Fruit fly (Drosophila melanogaster) whole organism, embryonic: ENCODE data around the gene CG9628.
A peak's percentile ranks its signal among the peaks of the same experiment; 100 is the strongest.

ENCODE experiments used
- Aef1 ChIP-seq: fragments of 200-800 bp; sonication (Bioruptor generic); IDR thresholded peaks from 3 replicates; pipeline ENCODE4 v1.3.6; 2022; ENCODE audit warnings: missing biosample characterization, missing genetic modification characterization
- CG11560 ChIP-seq: fragments of 200-800 bp; sonication (Bioruptor generic); IDR thresholded peaks from 3 replicates; pipeline ENCODE4 v1.3.6; 2022; ENCODE audit warnings: missing biosample characterization, missing genetic modification characterization
- CG14050 ChIP-seq: fragments of 200-800 bp; sonication (Bioruptor generic); IDR thresholded peaks from 3 replicates; pipeline ENCODE4 v1.3.6; 2022; ENCODE audit warnings: missing biosample characterization, missing genetic modification characterization
- CG15696 ChIP-seq: fragments of 200-800 bp; sonication (Bioruptor generic); optimal IDR thresholded peaks from 2 replicates; lab custom pipeline; 2019; ENCODE audit warnings: missing biosample characterization, mild to moderate bottlenecking, missing genetic modification characterization, moderate library complexity
- CG16779 ChIP-seq: fragments of 200-800 bp; sonication (Bioruptor generic); IDR thresholded peaks from 2 replicates; pipeline ENCODE4 v1.3.6; 2022; ENCODE audit warnings: missing biosample characterization, missing genetic modification characterization
- CG16863 ChIP-seq: fragments of 200-800 bp; sonication (Bioruptor generic); optimal IDR thresholded peaks from 3 replicates; lab custom pipeline; 2016; ENCODE audit warnings: missing biosample characterization, missing genetic modification characterization
- CG2712 ChIP-seq: fragments of 200-800 bp; optimal IDR thresholded peaks from 3 replicates; lab custom pipeline; 2019; ENCODE audit warnings: missing biosample characterization, mild to moderate bottlenecking, missing genetic modification characterization, moderate library complexity
- CG30020 ChIP-seq: fragments of 200-800 bp; optimal IDR thresholded peaks from 2 replicates; lab custom pipeline; 2019; ENCODE audit warnings: missing biosample characterization, mild to moderate bottlenecking, missing genetic modification characterization, moderate library complexity
- CG3847 ChIP-seq: fragments of 200-800 bp; sonication (Bioruptor generic); IDR thresholded peaks from 2 replicates; pipeline ENCODE4 v1.3.6; 2022; ENCODE audit warnings: missing biosample characterization, missing genetic modification characterization
- CG6765 ChIP-seq: fragments of 200-800 bp; sonication (Bioruptor generic); optimal IDR thresholded peaks from 3 replicates; lab custom pipeline; 2017; ENCODE audit warnings: missing biosample characterization, mild to moderate bottlenecking, missing genetic modification characterization
- CG8281 ChIP-seq: fragments of 200-800 bp; sonication (Bioruptor generic); optimal IDR thresholded peaks from 2 replicates; lab custom pipeline; 2018; ENCODE audit warnings: missing biosample characterization, mild to moderate bottlenecking, missing genetic modification characterization, moderate library complexity
- CG9727 ChIP-seq: fragments of 200-800 bp; sonication (Bioruptor generic); optimal IDR thresholded peaks from 3 replicates; lab custom pipeline; 2017; ENCODE audit warnings: missing biosample characterization, mild to moderate bottlenecking, missing genetic modification characterization
- CoRest ChIP-seq: fragments of 200-800 bp; sonication (Bioruptor generic); optimal IDR thresholded peaks from 3 replicates; lab custom pipeline; 2018; ENCODE audit warnings: missing biosample characterization, mild to moderate bottlenecking, missing genetic modification characterization, moderate library complexity
- Ets65A ChIP-seq: fragments of 200-800 bp; sonication (Bioruptor generic); peaks from one replicate; lab custom pipeline; 2016; ENCODE audit warnings: missing biosample characterization, missing genetic modification characterization
- Hand ChIP-seq: fragments of 200-800 bp; sonication (Bioruptor generic); optimal IDR thresholded peaks from 2 replicates; lab custom pipeline; 2017; ENCODE audit warnings: mild to moderate bottlenecking, missing biosample characterization, missing genetic modification reagents, missing genetic modification characterization
- Lhr ChIP-seq: fragments of 200-800 bp; sonication (Bioruptor generic); optimal IDR thresholded peaks from 3 replicates; lab custom pipeline; 2017; ENCODE audit warnings: mild to moderate bottlenecking, missing biosample characterization, missing genetic modification reagents, missing genetic modification characterization
- Max ChIP-seq: fragments of 200-800 bp; sonication (Bioruptor generic); optimal IDR thresholded peaks from 2 replicates; lab custom pipeline; 2016; ENCODE audit warnings: missing biosample characterization, mild to moderate bottlenecking, missing genetic modification characterization
- Nf-YC ChIP-seq: fragments of 200-800 bp; optimal IDR thresholded peaks from 3 replicates; lab custom pipeline; 2019; ENCODE audit warnings: missing biosample characterization, mild to moderate bottlenecking, missing genetic modification characterization, moderate library complexity
- NfI ChIP-seq: fragments of 200-800 bp; sonication (Bioruptor generic); optimal IDR thresholded peaks from 3 replicates; lab custom pipeline; 2018; ENCODE audit warnings: missing biosample characterization, mild to moderate bottlenecking, missing genetic modification characterization, moderate library complexity
- Pdp1 ChIP-seq, 2 experiments: fragments of 200-800 bp; sonication (Bioruptor generic); optimal IDR thresholded peaks; 3 replicates each; lab custom pipeline; 2016; ENCODE audit warnings: missing biosample characterization in 2 of 2, missing genetic modification characterization in 2 of 2, mild to moderate bottlenecking in 1 of 2, moderate library complexity in 1 of 2
- Ravus ChIP-seq: fragments of 200-800 bp; sonication (Bioruptor generic); IDR thresholded peaks from 2 replicates; pipeline ENCODE4 v1.3.6; 2022; ENCODE audit warnings: missing biosample characterization, missing genetic modification characterization
- Xrp1 ChIP-seq: fragments of 200-800 bp; sonication (Bioruptor generic); IDR thresholded peaks from 2 replicates; pipeline ENCODE4 v1.3.6; 2022; ENCODE audit warnings: missing biosample characterization, missing genetic modification characterization
- amos ChIP-seq: fragments of 200-800 bp; sonication (Bioruptor generic); IDR thresholded peaks from 2 replicates; pipeline ENCODE4 v1.3.6; 2022; ENCODE audit warnings: missing biosample characterization, missing genetic modification characterization; ENCODE audit not compliant: partially characterized antibody
- aop ChIP-seq: fragments of 200-800 bp; sonication (Bioruptor generic); IDR thresholded peaks from 2 replicates; pipeline ENCODE4 v1.3.6; 2022; ENCODE audit warnings: missing biosample characterization, missing genetic modification characterization
- cato ChIP-seq: fragments of 200-800 bp; sonication (Bioruptor generic); optimal IDR thresholded peaks from 2 replicates; lab custom pipeline; 2016; ENCODE audit warnings: missing biosample characterization, missing genetic modification characterization, borderline replicate concordance
- cg ChIP-seq: fragments of 200-800 bp; sonication (Bioruptor generic); optimal IDR thresholded peaks from 3 replicates; lab custom pipeline; 2019; ENCODE audit warnings: missing biosample characterization, mild to moderate bottlenecking, missing genetic modification characterization, moderate library complexity
- chn ChIP-seq: fragments of 200-800 bp; sonication (Bioruptor generic); optimal IDR thresholded peaks from 2 replicates; lab custom pipeline; 2016; ENCODE audit warnings: missing biosample characterization, missing genetic modification characterization
- crc ChIP-seq: fragments of 200-800 bp; sonication (Bioruptor generic); optimal IDR thresholded peaks from 2 replicates; lab custom pipeline; 2016; ENCODE audit warnings: missing biosample characterization, missing genetic modification characterization
- fd102C ChIP-seq: fragments of 200-800 bp; sonication (Bioruptor generic); optimal IDR thresholded peaks from 2 replicates; lab custom pipeline; 2018; ENCODE audit warnings: missing biosample characterization, mild to moderate bottlenecking, missing genetic modification characterization, moderate library complexity
- fd3F ChIP-seq: fragments of 200-800 bp; sonication (Bioruptor generic); optimal IDR thresholded peaks from 2 replicates; lab custom pipeline; 2018; ENCODE audit warnings: missing biosample characterization, mild to moderate bottlenecking, missing genetic modification characterization, moderate library complexity
- fd96Cb ChIP-seq: fragments of 200-800 bp; sonication (Bioruptor generic); optimal IDR thresholded peaks from 2 replicates; lab custom pipeline; 2018; ENCODE audit warnings: missing biosample characterization, mild to moderate bottlenecking, missing genetic modification characterization, moderate library complexity
- gro ChIP-seq: fragments of 200-800 bp; sonication (Bioruptor generic); optimal IDR thresholded peaks from 2 replicates; lab custom pipeline; 2016; ENCODE audit warnings: missing biosample characterization, missing genetic modification characterization
- her ChIP-seq: fragments of 200-800 bp; sonication (Bioruptor generic); optimal IDR thresholded peaks from 2 replicates; lab custom pipeline; 2016; ENCODE audit warnings: missing biosample characterization, missing genetic modification characterization
- hth ChIP-seq: fragments of >200 bp; optimal IDR thresholded peaks from 2 replicates; lab custom pipeline; 2017; ENCODE audit warnings: inconsistent platforms
- knrl ChIP-seq: fragments of 200-800 bp; sonication (Bioruptor generic); IDR thresholded peaks from 3 replicates; pipeline ENCODE4 v1.3.6; 2022; ENCODE audit warnings: missing biosample characterization, missing genetic modification characterization; ENCODE audit not compliant: partially characterized antibody
- lbe ChIP-seq: fragments of 200-800 bp; sonication (Bioruptor generic); optimal IDR thresholded peaks from 2 replicates; lab custom pipeline; 2016; ENCODE audit warnings: missing biosample characterization, mild to moderate bottlenecking, missing genetic modification characterization
- lola ChIP-seq, 3 experiments: fragments of >200 bp in 2 of 3; fragments of 200-800 bp in 1 of 3; sonication (Bioruptor generic) in 1 of 3; optimal IDR thresholded peaks; 2 replicates each; lab custom pipeline; 2017 to 2019; ENCODE audit warnings: missing biosample characterization in 3 of 3, missing genetic modification characterization in 3 of 3, mild to moderate bottlenecking in 1 of 3, moderate library complexity in 1 of 3
- mld ChIP-seq: fragments of 200-800 bp; sonication (Bioruptor generic); IDR thresholded peaks from 3 replicates; pipeline ENCODE4 v1.3.6; 2022; ENCODE audit warnings: missing biosample characterization, missing genetic modification characterization; ENCODE audit not compliant: partially characterized antibody
- phol ChIP-seq: fragments of 200-800 bp; sonication (Bioruptor generic); optimal IDR thresholded peaks from 3 replicates; lab custom pipeline; 2018; ENCODE audit warnings: missing biosample characterization, mild to moderate bottlenecking, missing genetic modification characterization, moderate library complexity
- pita ChIP-seq: fragments of 200-800 bp; sonication (Bioruptor generic); optimal IDR thresholded peaks from 2 replicates; lab custom pipeline; 2017; ENCODE audit warnings: missing biosample characterization, mild to moderate bottlenecking, missing genetic modification characterization
- pnt ChIP-seq: fragments of 200-800 bp; sonication (Bioruptor generic); optimal IDR thresholded peaks from 3 replicates; lab custom pipeline; 2016; ENCODE audit warnings: missing biosample characterization, missing genetic modification characterization
- psq ChIP-seq: fragments of 200-800 bp; sonication (Bioruptor generic); optimal IDR thresholded peaks from 2 replicates; lab custom pipeline; 2017; ENCODE audit warnings: missing biosample characterization, missing genetic modification characterization
- pzg ChIP-seq: fragments of 200-800 bp; sonication (Bioruptor generic); optimal IDR thresholded peaks from 3 replicates; lab custom pipeline; 2018; ENCODE audit warnings: missing biosample characterization, mild to moderate bottlenecking, missing genetic modification characterization, moderate library complexity
- sr ChIP-seq: fragments of 200-800 bp; sonication (Bioruptor generic); IDR thresholded peaks from 3 replicates; pipeline ENCODE4 v1.3.6; 2022; ENCODE audit warnings: missing biosample characterization, missing genetic modification characterization
- wdn ChIP-seq: fragments of 200-800 bp; sonication (Bioruptor generic); IDR thresholded peaks from 2 replicates; pipeline ENCODE4 v1.3.6; 2022; ENCODE audit warnings: missing biosample characterization, missing genetic modification characterization
- zen ChIP-seq: fragments of 200-800 bp; sonication (Bioruptor generic); optimal IDR thresholded peaks from 3 replicates; lab custom pipeline; 2018; ENCODE audit warnings: missing biosample characterization, mild to moderate bottlenecking, missing genetic modification characterization, moderate library complexity

CG9628 gene

DNA sequence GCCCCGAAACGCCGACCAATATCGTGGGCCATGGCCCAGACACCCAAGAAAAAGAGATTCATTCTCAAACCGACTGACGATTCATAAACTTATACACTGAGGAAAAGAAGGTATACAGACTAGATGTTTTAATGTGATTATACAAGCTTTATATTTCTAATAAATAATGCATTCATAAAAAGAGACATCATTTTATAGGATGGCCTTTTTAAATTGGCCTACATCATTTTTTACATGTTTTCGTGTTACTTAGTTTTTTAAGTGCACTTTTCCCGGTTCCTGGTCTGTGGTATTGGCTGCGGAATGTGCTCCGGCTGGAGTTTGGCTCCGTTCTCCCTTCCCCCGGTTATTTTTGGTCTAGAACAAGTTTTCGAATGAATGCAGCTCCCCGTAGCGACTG, 30.0 kb downstream of the CG9628 start (continued):
- TF ChIP-seq CG16779 (no peak), wdn (no peak), sr (GFP tag; lab: Robert Waterston, UW) (no peak), CG8281 (peak; percentile 49), cato (GFP tag; lab: Kevin White, UChicago) (peak; percentile 8), CG3847 (peak; percentile 21; the same call in 1 of the 2 replicates), Pdp1 (GFP tag; optimal IDR thresholded peaks at IDR 0.05; lab: Kevin White, UChicago) (peak; percentile 61 to 74), lola (GFP tag; optimal IDR thresholded peaks at IDR 0.05; lab: Kevin White, UChicago) (peak in 1 of 3 experiments; percentile 94), Nf-YC (tag; lab: Kevin White, UChicago) (no peak), CG9727 (GFP tag; lab: Kevin White, UChicago) (peak; percentile 56), mld (GFP tag; lab: Robert Waterston, UW) (no peak), zen (tag; lab: Kevin White, UChicago) (peak; percentile 73), crc (GFP tag; lab: Kevin White, UChicago) (peak; percentile 41), chn (GFP tag; lab: Kevin White, UChicago) (peak; percentile 66), aop (GFP tag; lab: Robert Waterston, UW) (no peak), Ravus (GFP tag; lab: Robert Waterston, UW) (no peak), amos (no peak), CG11560 (tag; lab: Robert Waterston, UW) (no peak), CG15696 (tag; lab: Kevin White, UChicago) (peak; percentile 53), fd96Cb (tag; lab: Kevin White, UChicago) (peak; percentile 85), fd3F (GFP tag; lab: Kevin White, UChicago) (no peak), pzg (GFP tag; lab: Kevin White, UChicago) (no peak), Xrp1 (GFP tag; lab: Robert Waterston, UW) (peak; percentile 93), Hand (GFP tag; lab: Kevin White, UChicago) (no peak), pita (no peak), phol (tag; lab: Kevin White, UChicago) (peak; percentile 87), CG14050 (GFP tag; lab: Robert Waterston, UW) (peak; percentile 13; the same call in 1 of the 3 replicates), Ets65A (peak; percentile 90), CG6765 (GFP tag; lab: Kevin White, UChicago) (no peak), cg (no peak), Max (peak; percentile 67), lbe (peak; percentile 67), Aef1 (0 out of 3 replicates have a peak, but pooled peaks have one; percentile 12), Lhr (GFP tag; lab: Kevin White, UChicago) (peak; percentile 70), fd102C (GFP tag; lab: Kevin White, UChicago) (no peak), CG16863 (GFP tag; lab: Kevin White, UChicago) (peak; percentile 82), NfI (GFP tag; lab: Kevin White, UChicago) (peak; percentile 48), CG30020 (tag; lab: Kevin White, UChicago) (peak; percentile 53), hth (lab: Kevin White, UChicago) (no peak), pnt (GFP tag; lab: Kevin White, UChicago) (peak; percentile 57), gro (GFP tag; lab: Kevin White, UChicago) (no peak), CoRest (tag; lab: Kevin White, UChicago) (peak; percentile 82), knrl (GFP tag; lab: Robert Waterston, UW) (no peak), CG2712 (peak; percentile 96), her (GFP tag; lab: Kevin White, UChicago) (peak; percentile 34), psq (GFP tag; lab: Kevin White, UChicago) (peak; percentile 38)
